Fruit fly (Drosophila melanogaster): Measurements from ENCODE around the gene HP4.

The HP4 gene

DNA sequence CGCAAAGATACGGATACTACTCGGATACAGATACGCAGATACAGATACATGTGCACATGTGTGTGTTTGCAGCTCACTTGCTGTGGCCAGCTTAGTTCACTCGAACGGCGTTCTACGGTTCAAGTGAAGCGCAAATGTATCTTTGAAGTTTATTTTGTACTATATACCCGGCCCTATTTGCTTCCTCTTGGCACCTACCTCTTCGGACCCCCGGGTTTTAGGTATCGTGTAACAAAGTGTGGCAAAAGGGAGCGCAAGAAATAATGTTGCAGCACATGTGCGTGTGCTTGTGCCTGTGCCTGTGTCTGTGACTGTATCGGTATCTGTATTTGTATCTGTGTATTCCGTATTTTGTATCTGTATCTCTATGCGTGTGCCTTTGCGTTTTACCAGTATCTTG lies 12.4 kb upstream of the HP4 start:
- TF ChIP-seq CG15479 (GFP tag; optimal IDR thresholded peaks at IDR 0.05) (peak; percentile 96), abd-A (tag; optimal IDR thresholded peaks at IDR 0.05) (no peak), cg (GFP tag; optimal IDR thresholded peaks at IDR 0.05) (peak; percentile 84), Dp (GFP tag; optimal IDR thresholded peaks at IDR 0.05) (no peak), sima (GFP tag; optimal IDR thresholded peaks at IDR 0.05) (no peak), H2.0 (GFP tag; IDR thresholded peaks at IDR 0.05) (no peak), toy (GFP tag; IDR thresholded peaks at IDR 0.05) (0 out of 2 replicates have a peak, but pooled peaks have one; percentile 11), CG12942 (GFP tag; optimal IDR thresholded peaks at IDR 0.05) (no peak), HLHmδ (GFP tag; optimal IDR thresholded peaks at IDR 0.05) (peak; percentile 33), twi (tag; optimal IDR thresholded peaks at IDR 0.05) (peak; percentile 59), Rfx (GFP tag; IDR thresholded peaks at IDR 0.05) (no peak), CG11456 (GFP tag; IDR thresholded peaks at IDR 0.05) (no peak), z (GFP tag; IDR thresholded peaks at IDR 0.05) (0 out of 3 replicates have a peak, but pooled peaks have one; percentile 35), Neu2 (GFP tag; optimal IDR thresholded peaks at IDR 0.05; ENCODE audit: borderline replicate concordance) (no peak), CG14860 (GFP tag; IDR thresholded peaks at IDR 0.05; ENCODE audit: partially characterized antibody) (no peak), Blimp-1 (GFP tag; optimal IDR thresholded peaks at IDR 0.05) (no peak), CG2199 (GFP tag; IDR thresholded peaks at IDR 0.05) (peak; percentile 56; the same call in 1 of the 3 replicates), fd64A (GFP tag; optimal IDR thresholded peaks at IDR 0.05) (no peak), dan (GFP tag; IDR thresholded peaks at IDR 0.05) (no peak), Bgb (GFP tag; IDR thresholded peaks at IDR 0.05; ENCODE audit: partially characterized antibody) (no peak), CG4328 (GFP tag; optimal IDR thresholded peaks at IDR 0.05) (no peak), Gsc (GFP tag; IDR thresholded peaks at IDR 0.05) (no peak), ftz-f1 (GFP tag; optimal IDR thresholded peaks at IDR 0.05) (no peak), pan (optimal IDR thresholded peaks at IDR 0.05) (no peak), pan (GFP tag; optimal IDR thresholded peaks at IDR 0.05 in 1 of 2, IDR thresholded peaks at IDR 0.05 in 1 of 2) (no peak), Hr39 (optimal IDR thresholded peaks at IDR 0.05) (no peak), Sry-β (GFP tag; optimal IDR thresholded peaks at IDR 0.05) (no peak), Lpt (GFP tag; optimal IDR thresholded peaks at IDR 0.05) (peak; percentile 53), insv (GFP tag; optimal IDR thresholded peaks at IDR 0.05) (no peak), ems (GFP tag; optimal IDR thresholded peaks at IDR 0.05) (no peak), CG13894 (tag; optimal IDR thresholded peaks at IDR 0.05) (peak; percentile 83)

- peak; percentile 34 for TF ChIP-seq cg (GFP tag; optimal IDR thresholded peaks at IDR 0.05)
- no peak for TF ChIP-seq Sox102F (GFP tag; optimal IDR thresholded peaks at IDR 0.05)
- peak; percentile 39 for TF ChIP-seq CG31365 (tag; optimal IDR thresholded peaks at IDR 0.05)
- no peak for TF ChIP-seq CG6272 (GFP tag; IDR thresholded peaks at IDR 0.05)
- TF ChIP-seq D19B (GFP tag; optimal IDR thresholded peaks at IDR 0.05), result peak; percentile 37
- TF ChIP-seq CG30020 (tag; optimal IDR thresholded peaks at IDR 0.05), result no peak
- no peak for TF ChIP-seq Dip2 (GFP tag; IDR thresholded peaks at IDR 0.05)
- TF ChIP-seq CG15601 (tag; optimal IDR thresholded peaks at IDR 0.05), result peak; percentile 2
- TF ChIP-seq Ada2b (GFP tag; IDR thresholded peaks at IDR 0.05), result no peak
- peak; percentile 76 for TF ChIP-seq kni (GFP tag; optimal IDR thresholded peaks at IDR 0.05)
- peak; percentile 1 for TF ChIP-seq CG2712 (tag; optimal IDR thresholded peaks at IDR 0.05)
- TF ChIP-seq Med (GFP tag), result peak; percentile 28
- TF ChIP-seq ranshi (GFP tag; IDR thresholded peaks at IDR 0.05), result no peak
- no peak for TF ChIP-seq bcd (GFP tag; optimal IDR thresholded peaks at IDR 0.05)
- no peak for TF ChIP-seq ERR (GFP tag; optimal IDR thresholded peaks at IDR 0.05)
- no peak for TF ChIP-seq CG2889 (GFP tag; IDR thresholded peaks at IDR 0.05)
- no peak for TF ChIP-seq CG3163 (GFP tag; optimal IDR thresholded peaks at IDR 0.05)
- TF ChIP-seq luna (GFP tag; optimal IDR thresholded peaks at IDR 0.05), result no peak
- TF ChIP-seq CG16779 (GFP tag; IDR thresholded peaks at IDR 0.05), result no peak
- TF ChIP-seq CG11247 (GFP tag; IDR thresholded peaks at IDR 0.05), result no peak
- TF ChIP-seq CG5180 (GFP tag; optimal IDR thresholded peaks at IDR 0.05), result peak; percentile 8
- TF ChIP-seq nerfin-1 (tag; optimal IDR thresholded peaks at IDR 0.05), result peak; percentile 38
These were observed 8.8 kb upstream of the HP4 start for dm6 chr3L:7984623-7985237.

All from whole organism, embryonic.